Worm (Caenorhabditis elegans): ENCODE data around the gene F55H2.5.

The F55H2.5 gene

ce11 chrIII:9502155-9502714 is 9.0 kb upstream of the F55H2.5 start:
- TF ChIP-seq hlh-4 (tag; optimal IDR thresholded peaks at IDR 0.05) (no peak), C34B4.2 (tag; optimal IDR thresholded peaks at IDR 0.05) (no peak), alr-1 (tag; optimal IDR thresholded peaks at IDR 0.05; ENCODE audit: borderline replicate concordance) (no peak), zip-4 (GFP tag; optimal IDR thresholded peaks at IDR 0.05) (no peak), F16B12.6 (tag; optimal IDR thresholded peaks at IDR 0.05) (no peak), nhr-71 (tag; optimal IDR thresholded peaks at IDR 0.05) (peak; percentile 20), elt-2 (tag; optimal IDR thresholded peaks at IDR 0.05) (no peak), lsy-2 (tag; optimal IDR thresholded peaks at IDR 0.05) (peak in 1 of 2 experiments; percentile 32), nhr-47 (tag; optimal IDR thresholded peaks at IDR 0.05) (no peak), lin-35 (GFP tag; optimal IDR thresholded peaks at IDR 0.05) (peak in 1 of 2 experiments; percentile 7), blmp-1 (tag; optimal IDR thresholded peaks at IDR 0.05) (peak; percentile 63), fkh-8 (tag; optimal IDR thresholded peaks at IDR 0.05) (no peak), lin-14 (GFP tag; optimal IDR thresholded peaks at IDR 0.05) (peak; percentile 44), elt-3 (tag; optimal IDR thresholded peaks at IDR 0.05) (peak in 5 of 6 experiments; percentile 27 to 81 (median 76)), mep-1 (tag; optimal IDR thresholded peaks at IDR 0.05) (no peak), skn-1 (tag; optimal IDR thresholded peaks at IDR 0.05) (peak; percentile 23), tbx-2 (tag; optimal IDR thresholded peaks at IDR 0.05) (no peak), lin-15B (tag; optimal IDR thresholded peaks at IDR 0.05) (no peak), nhr-90 (tag; optimal IDR thresholded peaks at IDR 0.05; ENCODE audit: poor library complexity) (no peak), nhr-11 (tag; optimal IDR thresholded peaks at IDR 0.05) (no peak), nhr-237 (tag; optimal IDR thresholded peaks at IDR 0.05) (no peak), lin-39 (tag; optimal IDR thresholded peaks at IDR 0.05) (no peak), swsn-7 (tag; optimal IDR thresholded peaks at IDR 0.05) (no peak), xbp-1 (tag; optimal IDR thresholded peaks at IDR 0.05) (no peak), efl-1 (optimal IDR thresholded peaks at IDR 0.05) (no peak), efl-1 (GFP tag; optimal IDR thresholded peaks at IDR 0.05 in 1 of 2) (peak in 1 of 2 experiments; percentile 80), C16A3.4 (tag; optimal IDR thresholded peaks at IDR 0.05) (peak; percentile 17)

ce11 chrIII:9504347-9504746 is 6.9 kb upstream of the F55H2.5 start:
- TF ChIP-seq nhr-12 (tag; optimal IDR thresholded peaks at IDR 0.05), result no peak
- no peak for TF ChIP-seq unc-62 (GFP tag; optimal IDR thresholded peaks at IDR 0.05)
- TF ChIP-seq ceh-82 (tag; optimal IDR thresholded peaks at IDR 0.05), result no peak
- no peak for TF ChIP-seq C04F5.9 (tag; optimal IDR thresholded peaks at IDR 0.05)
- TF ChIP-seq rnt-1 (tag; optimal IDR thresholded peaks at IDR 0.05), result no peak
- no peak for TF ChIP-seq lin-15B (tag; optimal IDR thresholded peaks at IDR 0.05)
- TF ChIP-seq dpl-1 (GFP tag; optimal IDR thresholded peaks at IDR 0.05), result no peak
- TF ChIP-seq F16B12.6 (tag; optimal IDR thresholded peaks at IDR 0.05), result no peak
- TF ChIP-seq hpl-2 (GFP tag; optimal IDR thresholded peaks at IDR 0.05), result no peak
- no peak for TF ChIP-seq ces-1 (GFP tag; optimal IDR thresholded peaks at IDR 0.05)
- TF ChIP-seq hlh-17 (GFP tag; optimal IDR thresholded peaks at IDR 0.05; ENCODE audit: borderline replicate concordance), result no peak
- no peak for TF ChIP-seq snpc-4 (tag; optimal IDR thresholded peaks at IDR 0.05)
- TF ChIP-seq lsy-2 (tag; optimal IDR thresholded peaks at IDR 0.05), result no peak
- no peak for TF ChIP-seq unc-86 (tag; optimal IDR thresholded peaks at IDR 0.05)
- TF ChIP-seq zip-4 (GFP tag; optimal IDR thresholded peaks at IDR 0.05), result no peak
- TF ChIP-seq ceh-8 (GFP tag; optimal IDR thresholded peaks at IDR 0.05), result no peak
- TF ChIP-seq unc-98 (GFP tag; IDR thresholded peaks at IDR 0.05), result no peak
- no peak for TF ChIP-seq lin-13 (GFP tag; optimal IDR thresholded peaks at IDR 0.05)
- TF ChIP-seq blmp-1 (tag; optimal IDR thresholded peaks at IDR 0.05), result no peak
- TF ChIP-seq pax-3 (tag; optimal IDR thresholded peaks at IDR 0.05), result no peak
